Fruit fly (Drosophila melanogaster): ENCODE data around the gene Polr3D.

Gene Polr3D

dm6 chr3L:18101421-18101996 is 7.9 kb downstream of the Polr3D start (continued):
- TF ChIP-seq GATAe (GFP tag; conservative IDR thresholded peaks at IDR 0.05) (no peak), CG10274 (GFP tag; optimal IDR thresholded peaks at IDR 0.05) (no peak), CG11560 (tag; IDR thresholded peaks at IDR 0.05) (no peak), Bdp1 (GFP tag; optimal IDR thresholded peaks at IDR 0.05) (no peak), sqz (GFP tag; optimal IDR thresholded peaks at IDR 0.05) (no peak), unc-4 (GFP tag; IDR thresholded peaks at IDR 0.05; ENCODE audit: partially characterized antibody) (no peak), bsh (GFP tag; optimal IDR thresholded peaks at IDR 0.05) (peak in 1 of 2 experiments; percentile 49), az2 (GFP tag; optimal IDR thresholded peaks at IDR 0.05) (no peak), ewg (GFP tag; optimal IDR thresholded peaks at IDR 0.05) (peak; percentile 15), dysf (GFP tag; IDR thresholded peaks at IDR 0.05) (no peak), HLHmδ (GFP tag; optimal IDR thresholded peaks at IDR 0.05) (peak; percentile 17), ERR (GFP tag; optimal IDR thresholded peaks at IDR 0.05) (no peak), sisA (GFP tag; IDR thresholded peaks at IDR 0.05) (0 out of 2 replicates have a peak, but pooled peaks have one; percentile 15), Hmx (GFP tag; optimal IDR thresholded peaks at IDR 0.05) (no peak), prd (optimal IDR thresholded peaks at IDR 0.05) (no peak), prd (GFP tag; IDR thresholded peaks at IDR 0.05) (0 out of 3 replicates have a peak, but pooled peaks have one; percentile 35), dpn (GFP tag; optimal IDR thresholded peaks at IDR 0.05) (no peak), row (GFP tag; IDR thresholded peaks at IDR 0.05) (0 out of 3 replicates have a peak, but pooled peaks have one; percentile 10), pnt (GFP tag; optimal IDR thresholded peaks at IDR 0.05) (no peak), Sox102F (GFP tag; optimal IDR thresholded peaks at IDR 0.05) (peak; percentile 44), run (tag; optimal IDR thresholded peaks at IDR 0.05) (peak; percentile 6), CG6689 (GFP tag; IDR thresholded peaks at IDR 0.05) (peak; percentile 30; the same call in 1 of the 2 replicates), CG2712 (tag; optimal IDR thresholded peaks at IDR 0.05) (peak; percentile 1), psq (GFP tag; optimal IDR thresholded peaks at IDR 0.05) (no peak), BEAF-32 (GFP tag; optimal IDR thresholded peaks at IDR 0.05) (no peak), ttk (GFP tag; IDR thresholded peaks at IDR 0.05) (0 out of 2 replicates have a peak, but pooled peaks have one; percentile 4), CG3163 (GFP tag; optimal IDR thresholded peaks at IDR 0.05) (no peak), CG10979 (tag; optimal IDR thresholded peaks at IDR 0.05) (peak; percentile 7), CG33557 (GFP tag; optimal IDR thresholded peaks at IDR 0.05) (no peak), chinmo (GFP tag; IDR thresholded peaks at IDR 0.05; ENCODE audit: partially characterized antibody) (0 out of 4 replicates have a peak, but pooled peaks have one; percentile 27), eve (GFP tag; optimal IDR thresholded peaks at IDR 0.05) (peak in 1 of 2 experiments; percentile 70), kni (GFP tag; optimal IDR thresholded peaks at IDR 0.05) (no peak), Med (GFP tag) (peak; percentile 41), CG2199 (GFP tag; IDR thresholded peaks at IDR 0.05) (0 out of 3 replicates have a peak, but pooled peaks have one; percentile 29), Atf-2 (GFP tag; optimal IDR thresholded peaks at IDR 0.05) (no peak), pros (GFP tag; optimal IDR thresholded peaks at IDR 0.05) (peak; percentile 13), phol (tag; optimal IDR thresholded peaks at IDR 0.05) (peak; percentile 25), schlank (tag; optimal IDR thresholded peaks at IDR 0.05) (no peak), CG7786 (GFP tag; optimal IDR thresholded peaks at IDR 0.05) (no peak), unpg (GFP tag; optimal IDR thresholded peaks at IDR 0.05) (peak; percentile 29), Hr3 (GFP tag; optimal IDR thresholded peaks at IDR 0.05) (no peak), Ssrp (tag; optimal IDR thresholded peaks at IDR 0.05) (peak; percentile 22), tup (GFP tag; optimal IDR thresholded peaks at IDR 0.05) (no peak), emc (GFP tag; optimal IDR thresholded peaks at IDR 0.05) (no peak), gem (tag; optimal IDR thresholded peaks at IDR 0.05) (peak; percentile 45), CG1603 (tag; optimal IDR thresholded peaks at IDR 0.05) (peak; percentile 0), zfh1 (GFP tag; IDR thresholded peaks at IDR 0.05) (0 out of 3 replicates have a peak, but pooled peaks have one; percentile 5), vvl (GFP tag; IDR thresholded peaks at IDR 0.05) (no peak), Kr (GFP tag; optimal IDR thresholded peaks at IDR 0.05) (peak; percentile 32)
